Worm (Caenorhabditis elegans): ENCODE measurements around the gene vps-29.

Gene vps-29

DNA sequence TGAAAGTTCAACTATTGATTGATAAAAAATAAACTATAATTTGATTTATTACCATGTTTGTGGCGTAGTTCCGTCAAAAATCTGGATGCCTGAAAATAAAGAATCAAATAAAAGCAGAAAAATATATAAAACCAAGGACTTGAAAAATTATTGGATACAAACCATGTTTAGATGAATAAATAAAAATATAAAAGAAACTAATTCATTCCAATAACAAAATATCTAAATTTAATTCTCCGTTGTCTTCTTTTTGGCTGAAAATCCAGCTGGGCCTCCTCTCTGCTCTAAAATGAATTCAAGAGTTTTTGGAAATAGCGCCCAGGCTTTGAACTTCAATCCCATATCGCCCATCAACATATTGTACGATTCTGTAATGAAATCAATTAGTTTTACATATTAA lies at the start of gene vps-29:
Gene vps-29, minus strand, starts transcription at position 101 of the 400 bp plus-strand sequence.
- TF ChIP-seq him-1 (tag; optimal IDR thresholded peaks at IDR 0.05): no peak
- no peak for TF ChIP-seq W03F9.2 (tag; optimal IDR thresholded peaks at IDR 0.05)
- TF ChIP-seq dao-5 (tag; optimal IDR thresholded peaks at IDR 0.05): no peak

DNA sequence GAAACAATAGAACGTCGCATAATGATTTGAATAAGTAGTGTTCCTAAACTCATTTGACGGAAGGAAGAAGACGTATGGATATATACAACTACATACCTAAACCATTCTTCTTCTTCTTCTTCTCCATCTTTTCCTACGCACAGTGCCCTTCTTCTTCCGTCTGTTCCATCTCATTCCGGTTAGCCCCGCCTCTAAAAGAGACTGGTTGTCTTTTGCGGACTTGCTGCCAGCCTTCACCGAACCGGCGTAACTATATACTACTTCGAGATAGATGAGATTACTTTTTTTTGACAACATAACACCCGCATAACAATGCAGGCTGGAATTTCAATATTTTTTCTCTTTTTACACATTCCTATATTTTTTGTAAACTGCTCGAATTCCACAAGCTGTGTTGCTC lies 47.5 kb upstream of the vps-29 start, which contains the start of the genes K08E5.5 and mua-3:
Gene K08E5.5, minus strand, starts transcription at position 101 of the 400 bp plus-strand sequence.
Gene mua-3, plus strand, starts transcription at position 313 of the 400 bp plus-strand sequence.
- TF ChIP-seq dao-5 (tag; optimal IDR thresholded peaks at IDR 0.05) (no peak), him-1 (tag; optimal IDR thresholded peaks at IDR 0.05) (no peak), W03F9.2 (tag; optimal IDR thresholded peaks at IDR 0.05) (no peak)

DNA sequence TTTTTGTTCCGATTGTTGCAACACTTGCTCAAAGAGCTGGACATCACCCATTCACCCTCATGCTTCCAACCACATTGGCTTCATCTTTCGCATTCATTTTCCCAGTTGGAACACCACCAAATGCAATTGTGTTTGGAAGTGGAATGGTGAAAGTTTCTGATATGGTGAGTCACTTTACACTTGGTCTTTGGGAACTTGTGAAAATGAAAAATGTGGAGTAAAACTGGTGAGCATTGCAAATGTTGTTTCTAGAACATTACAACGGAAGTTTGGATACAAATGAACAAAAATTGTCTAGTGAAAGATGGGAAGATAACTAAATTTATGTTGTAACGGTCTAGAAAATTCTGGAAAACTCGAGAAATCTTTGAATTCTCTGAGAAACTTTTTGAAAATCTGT lies 43.4 kb upstream of the vps-29 start:
- TF ChIP-seq dao-5 (tag; optimal IDR thresholded peaks at IDR 0.05) (no peak), W03F9.2 (tag; optimal IDR thresholded peaks at IDR 0.05) (no peak), him-1 (tag; optimal IDR thresholded peaks at IDR 0.05) (no peak)

DNA sequence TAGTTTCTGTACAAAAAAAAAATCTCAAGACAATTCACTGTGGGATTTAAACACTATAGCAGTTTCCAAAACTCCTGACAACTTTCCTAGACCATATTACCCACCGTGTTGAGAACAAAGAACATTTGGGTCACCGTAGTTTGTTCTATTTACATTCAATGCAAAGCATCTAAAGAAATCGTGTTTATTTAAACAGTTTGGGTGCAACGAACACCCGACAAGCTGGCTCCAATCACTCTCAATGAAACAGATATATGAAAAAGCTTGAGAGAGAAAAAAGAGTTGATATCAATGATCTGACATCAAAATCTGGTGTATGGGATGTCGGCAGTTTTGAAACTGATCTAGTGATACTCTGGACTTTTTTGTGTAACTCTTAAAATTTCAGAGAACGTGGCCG lies 42.1 kb upstream of the vps-29 start:
- TF ChIP-seq him-1 (tag; optimal IDR thresholded peaks at IDR 0.05) (no peak), dao-5 (tag; optimal IDR thresholded peaks at IDR 0.05) (no peak)

ce11 chrIII:10153003-10153402 lies 40.1 kb upstream of the vps-29 start:
- no peak for TF ChIP-seq dao-5 (tag; optimal IDR thresholded peaks at IDR 0.05)
- peak; percentile 50 for TF ChIP-seq him-1 (tag; optimal IDR thresholded peaks at IDR 0.05)

DNA sequence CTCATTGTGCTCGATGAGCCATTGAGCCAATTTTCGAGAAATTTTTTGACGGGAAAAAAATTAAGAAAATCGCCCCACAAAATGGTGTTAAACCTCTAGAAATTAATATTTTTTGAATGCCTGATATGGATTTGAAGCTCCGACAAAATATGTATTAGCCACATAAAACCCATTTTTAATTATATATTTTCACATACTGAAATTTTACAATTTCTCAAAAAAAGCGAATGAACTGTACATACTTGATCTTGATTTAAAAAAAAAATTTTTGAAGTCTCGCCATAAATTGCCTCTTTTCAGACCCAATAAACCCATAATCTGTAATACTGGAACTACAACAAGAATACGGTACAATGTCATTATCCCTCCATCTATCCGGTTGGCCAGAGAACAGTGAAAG lies 39.6 kb upstream of the vps-29 start, which contains the start of gene nac-3:
Gene nac-3, plus strand, starts transcription at position 301 of the 400 bp plus-strand sequence.
- TF ChIP-seq W03F9.2 (tag; optimal IDR thresholded peaks at IDR 0.05): no peak
- no peak for TF ChIP-seq him-1 (tag; optimal IDR thresholded peaks at IDR 0.05)
- no peak for TF ChIP-seq dao-5 (tag; optimal IDR thresholded peaks at IDR 0.05)

DNA sequence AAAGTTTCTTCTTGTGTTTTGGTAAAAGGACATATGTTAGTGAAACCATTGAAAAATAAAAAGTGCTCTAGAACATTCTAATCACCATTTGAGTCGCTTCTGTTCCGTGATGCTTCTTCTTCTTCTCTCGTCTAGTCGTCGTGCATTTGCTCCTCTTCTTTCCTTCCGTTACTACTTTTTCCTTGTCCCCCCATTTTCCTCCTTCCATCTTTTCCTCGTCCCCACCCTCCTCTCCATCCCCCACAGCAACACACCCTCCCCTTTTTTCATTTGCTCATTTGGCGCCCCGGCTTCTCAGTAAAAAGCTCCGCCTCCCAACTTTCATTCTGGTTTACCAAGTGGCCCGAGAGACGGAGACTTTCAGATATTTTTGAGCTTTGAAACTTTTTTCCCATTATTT lies 38.9 kb upstream of the vps-29 start:
- TF ChIP-seq dao-5 (tag; optimal IDR thresholded peaks at IDR 0.05) (no peak), him-1 (tag; optimal IDR thresholded peaks at IDR 0.05) (peak; percentile 70), W03F9.2 (tag; optimal IDR thresholded peaks at IDR 0.05) (no peak)

DNA sequence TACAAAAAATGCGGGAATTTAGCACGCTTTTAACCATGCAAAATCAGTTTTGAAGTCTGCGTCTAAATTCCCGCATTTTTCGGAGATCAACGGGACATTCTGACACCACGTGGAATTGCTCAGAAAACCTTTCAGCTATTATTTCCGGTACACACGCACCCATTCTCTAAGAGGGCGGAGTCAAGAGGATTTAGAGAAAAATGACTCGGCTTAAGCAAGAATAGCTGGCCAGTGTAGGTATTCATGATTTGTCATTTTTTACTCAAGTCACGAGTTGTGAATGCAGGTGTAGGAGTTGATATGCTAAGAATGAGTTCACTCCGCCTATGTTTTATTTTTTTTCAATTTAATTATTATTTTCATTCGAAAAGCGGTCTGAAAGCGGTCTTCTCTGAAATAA lies 37.9 kb upstream of the vps-29 start:
- TF ChIP-seq W03F9.2 (tag; optimal IDR thresholded peaks at IDR 0.05) (no peak), him-1 (tag; optimal IDR thresholded peaks at IDR 0.05) (peak; percentile 3), dao-5 (tag; optimal IDR thresholded peaks at IDR 0.05) (no peak)

DNA sequence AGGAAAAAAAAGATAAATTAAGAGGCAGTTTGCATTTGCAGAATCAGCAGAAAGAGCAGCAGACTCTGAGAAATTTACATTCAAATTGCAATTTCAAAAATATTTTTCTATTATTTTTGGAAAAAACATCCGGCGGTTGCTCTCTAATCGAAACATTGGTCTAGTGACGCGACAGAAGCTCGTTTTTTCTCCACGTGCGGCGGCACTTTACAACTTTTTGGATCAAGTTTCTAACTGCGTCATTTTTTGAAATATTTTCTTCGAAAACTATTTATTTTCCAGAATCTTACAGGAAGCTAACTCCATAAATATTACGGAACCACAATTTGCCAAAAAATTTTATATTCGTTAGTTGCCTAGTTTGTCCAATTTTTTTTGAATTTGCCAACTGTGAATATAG lies 37.1 kb upstream of the vps-29 start:
- no peak for TF ChIP-seq W03F9.2 (tag; optimal IDR thresholded peaks at IDR 0.05)
- no peak for TF ChIP-seq him-1 (tag; optimal IDR thresholded peaks at IDR 0.05)
- no peak for TF ChIP-seq dao-5 (tag; optimal IDR thresholded peaks at IDR 0.05)

ce11 chrIII:10146701-10147100 lies 33.8 kb upstream of the vps-29 start, which contains the start of gene K08E5.1:
Gene K08E5.1 (minus strand): TSS chrIII:10146801.
- no peak for TF ChIP-seq him-1 (tag; optimal IDR thresholded peaks at IDR 0.05)
- no peak for TF ChIP-seq dao-5 (tag; optimal IDR thresholded peaks at IDR 0.05)
- no peak for TF ChIP-seq W03F9.2 (tag; optimal IDR thresholded peaks at IDR 0.05)

ce11 chrIII:10140732-10141131 lies 27.9 kb upstream of the vps-29 start, which contains the start of gene K08E5.6:
Gene K08E5.6 (plus strand): TSS chrIII:10141032.
- TF ChIP-seq W03F9.2 (tag; optimal IDR thresholded peaks at IDR 0.05): no peak
- no peak for TF ChIP-seq him-1 (tag; optimal IDR thresholded peaks at IDR 0.05)
- no peak for TF ChIP-seq dao-5 (tag; optimal IDR thresholded peaks at IDR 0.05)

- TF ChIP-seq him-1 (tag; optimal IDR thresholded peaks at IDR 0.05) (no peak), W03F9.2 (tag; optimal IDR thresholded peaks at IDR 0.05) (no peak), dao-5 (tag; optimal IDR thresholded peaks at IDR 0.05) (no peak)
Measured at ce11 chrIII:10136778-10137177, 23.9 kb upstream of the vps-29 start, which contains the start of gene ZK1128.7. Gene ZK1128.7 (plus strand): TSS chrIII:10137006.

DNA sequence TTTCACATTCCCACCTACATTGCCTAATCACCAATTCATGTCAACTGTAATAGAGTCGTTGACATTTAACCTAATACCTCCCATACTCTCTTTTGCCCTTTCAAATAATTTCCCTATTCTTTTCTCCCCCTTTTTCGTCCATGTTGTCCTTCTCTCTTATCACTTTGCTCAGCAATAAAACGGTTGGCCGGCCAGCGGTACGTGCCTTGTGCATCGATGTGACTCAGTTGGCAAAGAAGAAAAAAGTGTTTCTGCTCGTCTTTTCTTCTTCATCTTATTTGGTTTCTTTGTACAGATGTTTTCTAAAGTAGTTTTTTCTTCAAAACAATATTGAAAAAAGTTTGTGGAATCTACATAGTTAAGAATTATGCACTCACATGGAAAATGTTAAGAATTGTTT lies 21.7 kb upstream of the vps-29 start:
- TF ChIP-seq W03F9.2 (tag; optimal IDR thresholded peaks at IDR 0.05) (no peak), dao-5 (tag; optimal IDR thresholded peaks at IDR 0.05) (no peak), him-1 (tag; optimal IDR thresholded peaks at IDR 0.05) (no peak)

DNA sequence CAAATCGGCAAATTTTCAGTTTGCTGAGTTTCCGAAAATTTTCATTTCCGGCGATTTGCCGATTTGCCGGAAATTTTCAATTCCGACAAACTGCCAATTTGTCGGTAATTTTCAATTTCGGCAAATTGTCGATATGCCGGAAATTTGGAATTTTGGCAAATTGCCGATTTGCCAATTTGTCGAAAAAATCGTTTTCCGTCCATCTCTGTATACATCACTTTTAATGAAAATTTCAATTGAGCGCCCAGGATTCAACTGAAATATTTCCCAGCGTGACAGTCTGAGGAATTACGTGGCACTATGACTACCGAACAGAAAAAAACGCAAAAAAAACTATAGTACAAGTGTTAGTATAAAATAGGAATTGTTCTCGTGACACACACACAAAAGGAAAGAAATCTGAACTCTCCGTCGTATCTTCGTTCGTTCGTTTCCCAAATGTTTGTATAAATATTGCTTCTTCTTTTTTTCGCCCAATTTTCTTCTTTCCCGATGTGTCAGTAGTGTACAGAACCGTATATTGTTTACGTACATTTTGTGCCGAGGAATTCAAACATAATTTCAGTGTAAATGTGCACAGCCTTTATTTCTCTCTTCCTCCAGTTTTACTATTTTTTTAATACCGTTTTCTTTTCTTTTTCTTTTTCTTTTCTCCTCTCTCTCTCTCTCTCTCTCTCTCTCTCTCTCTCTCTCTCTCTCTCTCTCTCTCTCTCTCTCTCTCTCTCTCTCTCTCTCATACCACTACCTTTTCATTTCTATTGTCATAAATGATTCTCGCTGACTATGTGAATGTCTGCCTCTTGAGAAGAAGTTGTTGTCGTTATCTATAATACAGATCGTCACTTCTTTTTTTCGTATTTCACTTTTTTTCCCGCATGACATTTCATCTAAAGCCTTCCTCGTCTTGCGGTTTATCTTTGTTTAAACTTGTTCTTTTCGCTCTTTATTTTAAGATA lies 19.9 kb upstream of the vps-29 start:
- TF ChIP-seq dao-5 (tag; optimal IDR thresholded peaks at IDR 0.05) (no peak), W03F9.2 (tag; optimal IDR thresholded peaks at IDR 0.05) (no peak), him-1 (tag; optimal IDR thresholded peaks at IDR 0.05) (no peak)
